Worm (Caenorhabditis elegans) whole organism, L4 larva: ENCODE measurements around the gene ncs-6.

ENCODE experiments used
- F10B5.3 ChIP-seq: sonication (generic microtip); optimal IDR thresholded peaks from 2 replicates; lab custom pipeline; 2016; ENCODE audit warnings: mild to moderate bottlenecking, missing genetic modification characterization, missing compliant biosample characterization
- hmg-1.1 ChIP-seq: fragments of 200-800 bp; sonication (Bioruptor generic); IDR thresholded peaks from 2 replicates; pipeline ENCODE4 v1.3.6; 2022; ENCODE audit warnings: missing genetic modification reagents, missing genetic modification characterization, missing compliant biosample characterization
- lir-3 ChIP-seq: sonication (generic microtip); optimal IDR thresholded peaks from 2 replicates; lab custom pipeline; 2016; ENCODE audit warnings: mild to moderate bottlenecking, missing genetic modification characterization, missing compliant biosample characterization
- mep-1 ChIP-seq: fragments of 150-350 bp; sonication (generic microtip); optimal IDR thresholded peaks from 3 replicates; lab custom pipeline; 2014; ENCODE audit warnings: missing biosample characterization, missing genetic modification characterization
- nhr-25 ChIP-seq: sonication (generic microtip); optimal IDR thresholded peaks from 2 replicates; lab custom pipeline; 2017; ENCODE audit warnings: missing genetic modification characterization, mild to moderate bottlenecking, missing compliant biosample characterization, antibody characterized with exemption, moderate library complexity, borderline replicate concordance; ENCODE audit not compliant: insufficient read depth
- pqm-1 ChIP-seq: sonication (generic microtip); optimal IDR thresholded peaks from 2 replicates; lab custom pipeline; 2017; ENCODE audit warnings: missing biosample characterization, missing genetic modification characterization
- unc-130 ChIP-seq: sonication (generic microtip); optimal IDR thresholded peaks from 2 replicates; lab custom pipeline; 2016; ENCODE audit warnings: missing genetic modification reagents, missing genetic modification characterization, missing compliant biosample characterization

DNA sequence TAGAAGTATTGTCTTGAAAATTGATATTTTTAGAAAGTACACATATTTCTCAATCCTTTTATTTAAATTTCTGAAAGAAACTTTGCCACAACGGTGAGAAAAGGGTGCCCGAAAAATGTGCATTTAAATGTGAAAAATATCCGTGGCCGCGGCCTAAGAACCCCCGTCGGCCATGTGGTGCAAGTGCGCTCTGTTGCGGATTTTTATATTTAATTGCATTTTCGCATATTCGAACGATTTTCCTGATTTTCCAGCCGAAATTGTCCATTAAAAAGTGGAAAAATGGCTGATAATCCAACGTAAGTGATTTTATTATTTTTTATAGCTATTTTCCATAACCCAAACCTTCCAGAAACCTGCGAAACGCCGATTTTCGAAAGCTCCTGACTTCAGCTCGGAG, 46.1 kb downstream of the ncs-6 start, which contains the start of gene smu-2:
- no peak for TF ChIP-seq pqm-1 (tag; lab: Kevin White, UChicago)
- TF ChIP-seq nhr-25 (tag; lab: Kevin White, UChicago), result no peak
- TF ChIP-seq F10B5.3, result no peak
- no peak for TF ChIP-seq mep-1
- TF ChIP-seq unc-130, result peak; percentile 89
- TF ChIP-seq lir-3 (tag; lab: Kevin White, UChicago), result no peak
- no peak for TF ChIP-seq hmg-1.1 (GFP tag; lab: Robert Waterston, UW)
